Worm (Caenorhabditis elegans): ENCODE data around the gene fbxb-115.

- no peak for TF ChIP-seq nhr-76 (tag; optimal IDR thresholded peaks at IDR 0.05)
- TF ChIP-seq lin-14 (GFP tag; optimal IDR thresholded peaks at IDR 0.05), result no peak
- TF ChIP-seq pag-3 (tag; optimal IDR thresholded peaks at IDR 0.05; ENCODE audit: borderline replicate concordance, insufficient read depth), result no peak
- TF ChIP-seq tbx-2 (tag; optimal IDR thresholded peaks at IDR 0.05), result no peak
Measured at ce11 chrV:19276354-19276753, 36.3 kb upstream of the fbxb-115 start.

Data from whole organism, L1 larva.